Fruit fly (Drosophila melanogaster): Measurements from ENCODE around the gene CG43115.

The CG43115 gene

dm6 chrX:6054031-6054430 lies 12.2 kb downstream of the CG43115 start:
- no peak for TF ChIP-seq sv (GFP tag; optimal IDR thresholded peaks at IDR 0.05)
- no peak for TF ChIP-seq h (GFP tag; optimal IDR thresholded peaks at IDR 0.05)
- no peak for TF ChIP-seq fru (GFP tag; optimal IDR thresholded peaks at IDR 0.05)
- TF ChIP-seq Hr78 (GFP tag; optimal IDR thresholded peaks at IDR 0.05), result no peak
- no peak for TF ChIP-seq foxo (GFP tag; optimal IDR thresholded peaks at IDR 0.05)
- no peak for TF ChIP-seq Dif (GFP tag; optimal IDR thresholded peaks at IDR 0.05; ENCODE audit: partially characterized antibody)
- no peak for TF ChIP-seq CG32264 (GFP tag; optimal IDR thresholded peaks at IDR 0.05)
- no peak for TF ChIP-seq rgr (GFP tag; optimal IDR thresholded peaks at IDR 0.05)
- TF ChIP-seq pan (optimal IDR thresholded peaks at IDR 0.05), result no peak
- TF ChIP-seq GATAd (GFP tag; optimal IDR thresholded peaks at IDR 0.05), result no peak
- TF ChIP-seq dl (GFP tag; optimal IDR thresholded peaks at IDR 0.05; ENCODE audit: insufficient read depth in 1 of 2, partially characterized antibody in 2 of 2), result no peak
- TF ChIP-seq br (GFP tag; optimal IDR thresholded peaks at IDR 0.05), result no peak
- TF ChIP-seq Hnf4 (GFP tag; optimal IDR thresholded peaks at IDR 0.05), result no peak
- TF ChIP-seq usp (GFP tag; optimal IDR thresholded peaks at IDR 0.05), result no peak

- TF ChIP-seq Jra (GFP tag; optimal IDR thresholded peaks at IDR 0.05), result no peak
- TF ChIP-seq sage (GFP tag; optimal IDR thresholded peaks at IDR 0.05), result no peak
- TF ChIP-seq sv (GFP tag; optimal IDR thresholded peaks at IDR 0.05), result no peak
- TF ChIP-seq Myc (optimal IDR thresholded peaks at IDR 0.05), result no peak
- no peak for TF ChIP-seq h (GFP tag; optimal IDR thresholded peaks at IDR 0.05)
- TF ChIP-seq dl (GFP tag; optimal IDR thresholded peaks at IDR 0.05; ENCODE audit: insufficient read depth in 1 of 2, partially characterized antibody in 2 of 2), result no peak
- no peak for TF ChIP-seq GATAd (GFP tag; optimal IDR thresholded peaks at IDR 0.05)
- no peak for TF ChIP-seq Hnf4 (GFP tag; optimal IDR thresholded peaks at IDR 0.05)
- TF ChIP-seq rgr (GFP tag; optimal IDR thresholded peaks at IDR 0.05), result no peak
- no peak for TF ChIP-seq lola (GFP tag; optimal IDR thresholded peaks at IDR 0.05)
- TF ChIP-seq Dfd (GFP tag; optimal IDR thresholded peaks at IDR 0.05), result no peak
- TF ChIP-seq psq (GFP tag; optimal IDR thresholded peaks at IDR 0.05), result no peak
- TF ChIP-seq tai (GFP tag; optimal IDR thresholded peaks at IDR 0.05), result no peak
- no peak for TF ChIP-seq Abd-B (GFP tag; optimal IDR thresholded peaks at IDR 0.05)
- TF ChIP-seq Mio (GFP tag; optimal IDR thresholded peaks at IDR 0.05), result no peak
- no peak for TF ChIP-seq Vsx2 (GFP tag; optimal IDR thresholded peaks at IDR 0.05; ENCODE audit: partially characterized antibody)
These were observed 13.4 kb downstream of the CG43115 start for dm6 chrX:6052855-6053254.

- TF ChIP-seq brk (GFP tag; optimal IDR thresholded peaks at IDR 0.05) (no peak), Dfd (GFP tag; optimal IDR thresholded peaks at IDR 0.05) (no peak), dl (GFP tag; optimal IDR thresholded peaks at IDR 0.05; ENCODE audit: insufficient read depth in 1 of 2, partially characterized antibody in 2 of 2) (no peak)
These were observed 15.1 kb downstream of the CG43115 start for dm6 chrX:6050935-6051656.

dm6 chrX:6050282-6050934 lies 15.8 kb downstream of the CG43115 start, which contains the start of gene CG5921:
Gene CG5921 (plus strand): TSS chrX:6050828.
- TF ChIP-seq dl (GFP tag; optimal IDR thresholded peaks at IDR 0.05; ENCODE audit: insufficient read depth in 1 of 2, partially characterized antibody in 2 of 2) (no peak), CG9705 (GFP tag; optimal IDR thresholded peaks at IDR 0.05) (no peak), Vsx2 (GFP tag; optimal IDR thresholded peaks at IDR 0.05; ENCODE audit: partially characterized antibody) (no peak), Dif (GFP tag; optimal IDR thresholded peaks at IDR 0.05; ENCODE audit: partially characterized antibody) (no peak), usp (GFP tag; optimal IDR thresholded peaks at IDR 0.05) (no peak), tai (GFP tag; optimal IDR thresholded peaks at IDR 0.05) (no peak), rgr (GFP tag; optimal IDR thresholded peaks at IDR 0.05) (no peak), br (GFP tag; optimal IDR thresholded peaks at IDR 0.05) (no peak), Hr83 (GFP tag; optimal IDR thresholded peaks at IDR 0.05; ENCODE audit: poor library complexity, severe bottlenecking) (no peak), CG32264 (GFP tag; optimal IDR thresholded peaks at IDR 0.05) (no peak), Jra (GFP tag; optimal IDR thresholded peaks at IDR 0.05) (no peak), Myc (optimal IDR thresholded peaks at IDR 0.05) (no peak), GATAd (GFP tag; optimal IDR thresholded peaks at IDR 0.05) (no peak), Hnf4 (GFP tag; optimal IDR thresholded peaks at IDR 0.05) (no peak), ey (GFP tag; optimal IDR thresholded peaks at IDR 0.05) (no peak), jim (GFP tag; optimal IDR thresholded peaks at IDR 0.05) (no peak), N (GFP tag; optimal IDR thresholded peaks at IDR 0.05) (no peak), OdsH (GFP tag; optimal IDR thresholded peaks at IDR 0.05) (no peak)
